Worm (Caenorhabditis elegans) whole organism, young adult: Measurements from ENCODE around the gene uroc-1.
A peak's percentile ranks its signal among the peaks of the same experiment; 100 is the strongest.

ENCODE experiments used
- B0261.1 ChIP-seq: sonication (generic microtip); optimal IDR thresholded peaks from 2 replicates; lab custom pipeline; 2016; ENCODE audit warnings: mild to moderate bottlenecking, missing genetic modification characterization, moderate library complexity, missing compliant biosample characterization
- C06A6.2 ChIP-seq: fragments of 200-800 bp; sonication (Bioruptor generic); conservative IDR thresholded peaks from 2 replicates; pipeline ENCODE4 v1.3.6; 2022; ENCODE audit warnings: missing genetic modification characterization, missing compliant biosample characterization
- F10E7.11 ChIP-seq: sonication (generic microtip); optimal IDR thresholded peaks from 2 replicates; lab custom pipeline; 2017; ENCODE audit warnings: mild to moderate bottlenecking, missing genetic modification characterization, moderate library complexity, missing compliant biosample characterization
- F22D6.2 ChIP-seq: sonication (generic microtip); optimal IDR thresholded peaks from 2 replicates; lab custom pipeline; 2016; ENCODE audit warnings: mild to moderate bottlenecking, missing genetic modification characterization, missing compliant biosample characterization
- K11D2.4 ChIP-seq: fragments of 200-800 bp; sonication (Bioruptor generic); IDR thresholded peaks from 2 replicates; pipeline ENCODE4 v1.3.6; 2022; ENCODE audit warnings: missing genetic modification reagents, missing genetic modification characterization, missing compliant biosample characterization
- T26A5.8 ChIP-seq: sonication (generic microtip); optimal IDR thresholded peaks from 2 replicates; lab custom pipeline; 2016; ENCODE audit warnings: missing genetic modification characterization, missing compliant biosample characterization
- Y53F4B.3 ChIP-seq: fragments of 200-800 bp; sonication (Bioruptor generic); IDR thresholded peaks from 2 replicates; pipeline ENCODE4 v1.3.6; 2022; ENCODE audit warnings: missing genetic modification reagents, missing genetic modification characterization, missing compliant biosample characterization
- Y53G8AR.9 ChIP-seq: fragments of 200-800 bp; sonication (Bioruptor generic); conservative IDR thresholded peaks from 2 replicates; pipeline ENCODE4 v1.3.6; 2022; ENCODE audit warnings: missing genetic modification reagents, missing genetic modification characterization, missing compliant biosample characterization
- Y67H2A.10 ChIP-seq: fragments of 200-800 bp; sonication (Bioruptor generic); conservative IDR thresholded peaks from 2 replicates; pipeline ENCODE4 v1.3.6; 2022; ENCODE audit warnings: missing genetic modification reagents, missing genetic modification characterization, missing compliant biosample characterization
- Y79H2A.3 ChIP-seq: fragments of 200-800 bp; sonication (Bioruptor generic); conservative IDR thresholded peaks from 2 replicates; pipeline ENCODE4 v1.3.6; 2022; ENCODE audit warnings: missing genetic modification reagents, missing genetic modification characterization, missing compliant biosample characterization
- Y95B8A.8 ChIP-seq: fragments of 200-800 bp; sonication (Bioruptor generic); IDR thresholded peaks from 2 replicates; pipeline ENCODE4 v1.3.6; 2022; ENCODE audit warnings: missing genetic modification reagents, missing genetic modification characterization, missing compliant biosample characterization
- ZK185.1 ChIP-seq: sonication (generic microtip); optimal IDR thresholded peaks from 2 replicates; lab custom pipeline; 2016; ENCODE audit warnings: mild to moderate bottlenecking, missing genetic modification characterization, missing compliant biosample characterization; ENCODE audit not compliant: poor library complexity, severe bottlenecking
- akir-1 ChIP-seq: fragments of 200-800 bp; sonication (Bioruptor generic); optimal IDR thresholded peaks from 2 replicates; lab custom pipeline; 2018; ENCODE audit warnings: mild to moderate bottlenecking, missing genetic modification characterization, moderate library complexity, missing compliant biosample characterization
- ama-1 ChIP-seq, 3 experiments: fragments of 150-350 bp in 1 of 3; sonication (generic microtip) in 2 of 3; optimal IDR thresholded peaks; 2 replicates each; lab custom pipeline; 2014 to 2018; ENCODE audit warnings: missing biosample characterization in 2 of 3, missing genetic modification characterization in 2 of 3, missing genetic modification reagents in 2 of 3
- attf-3 ChIP-seq: fragments of 200-800 bp; sonication (Bioruptor generic); conservative IDR thresholded peaks from 2 replicates; pipeline ENCODE4 v1.3.6; 2022; ENCODE audit warnings: missing genetic modification reagents, missing genetic modification characterization, missing compliant biosample characterization
- attf-5 ChIP-seq: fragments of 200-800 bp; sonication (Bioruptor generic); optimal IDR thresholded peaks from 2 replicates; lab custom pipeline; 2018; ENCODE audit warnings: mild to moderate bottlenecking, missing genetic modification characterization, missing compliant biosample characterization
- attf-6 ChIP-seq: fragments of 200-800 bp; sonication (Bioruptor generic); IDR thresholded peaks from 2 replicates; pipeline ENCODE4 v1.3.6; 2022; ENCODE audit warnings: missing genetic modification reagents, missing genetic modification characterization, missing compliant biosample characterization
- cebp-1 ChIP-seq, 2 experiments: fragments of 200-800 bp in 1 of 2; sonication (Bioruptor generic) in 1 of 2; sonication (generic microtip) in 1 of 2; IDR thresholded peaks in 1 of 2; optimal IDR thresholded peaks in 1 of 2; 2 replicates each; pipeline versions ENCODE4 v1.3.6 to Lab custom; 2017 to 2022; ENCODE audit warnings: missing compliant biosample characterization in 2 of 2, missing genetic modification characterization in 2 of 2, mild to moderate bottlenecking in 1 of 2, missing genetic modification reagents in 1 of 2, moderate library complexity in 1 of 2
- ceh-27 ChIP-seq: fragments of 200-800 bp; sonication (Bioruptor generic); optimal IDR thresholded peaks from 2 replicates; lab custom pipeline; 2018; ENCODE audit warnings: mild to moderate bottlenecking, missing genetic modification characterization, moderate library complexity, missing compliant biosample characterization
- ceh-91 ChIP-seq: fragments of 200-800 bp; sonication (Bioruptor generic); IDR thresholded peaks from 2 replicates; pipeline ENCODE4 v1.3.6; 2022; ENCODE audit warnings: missing genetic modification reagents, missing genetic modification characterization, missing compliant biosample characterization
- die-1 ChIP-seq: sonication (generic microtip); optimal IDR thresholded peaks from 2 replicates; lab custom pipeline; 2016; ENCODE audit warnings: missing genotype, mild to moderate bottlenecking, missing genetic modification characterization, missing compliant biosample characterization
- dox-1 ChIP-seq: fragments of 200-800 bp; sonication (Bioruptor generic); IDR thresholded peaks from 2 replicates; pipeline ENCODE4 v1.3.6; 2022; ENCODE audit warnings: missing genetic modification reagents, missing genetic modification characterization, missing compliant biosample characterization
- egl-18 ChIP-seq: fragments of 200-800 bp; sonication (Bioruptor generic); IDR thresholded peaks from 2 replicates; pipeline ENCODE4 v1.3.6; 2022; ENCODE audit warnings: missing genetic modification reagents, missing genetic modification characterization, missing compliant biosample characterization
- ets-4 ChIP-seq: fragments of 200-800 bp; sonication (Bioruptor generic); optimal IDR thresholded peaks from 2 replicates; lab custom pipeline; 2018; ENCODE audit warnings: mild to moderate bottlenecking, missing genetic modification characterization, missing compliant biosample characterization
- fkh-3 ChIP-seq: sonication (generic microtip); optimal IDR thresholded peaks from 2 replicates; lab custom pipeline; 2016; ENCODE audit warnings: mild to moderate bottlenecking, missing genetic modification characterization, missing compliant biosample characterization
- gei-17 ChIP-seq: fragments of 200-800 bp; sonication (Bioruptor generic); optimal IDR thresholded peaks from 2 replicates; lab custom pipeline; 2018; ENCODE audit warnings: mild to moderate bottlenecking, missing genetic modification characterization, missing compliant biosample characterization
- hlh-12 ChIP-seq: sonication (generic microtip); optimal IDR thresholded peaks from 2 replicates; lab custom pipeline; 2016; ENCODE audit warnings: missing genetic modification characterization, missing compliant biosample characterization
- hmg-1.2 ChIP-seq: fragments of 200-800 bp; sonication (Bioruptor generic); IDR thresholded peaks from 2 replicates; pipeline ENCODE4 v1.3.6; 2022; ENCODE audit warnings: missing genetic modification reagents, missing genetic modification characterization, missing compliant biosample characterization
- hmg-20 ChIP-seq: fragments of 200-800 bp; sonication (Bioruptor generic); IDR thresholded peaks from 2 replicates; pipeline ENCODE4 v1.3.6; 2022; ENCODE audit warnings: missing genetic modification reagents, missing genetic modification characterization, missing compliant biosample characterization
- let-607 ChIP-seq, 2 experiments: fragments of 200-800 bp in 1 of 2; sonication (Bioruptor generic) in 1 of 2; sonication (generic microtip) in 1 of 2; optimal IDR thresholded peaks; 2 replicates each; lab custom pipeline; 2016 to 2018; ENCODE audit warnings: mild to moderate bottlenecking in 2 of 2, missing compliant biosample characterization in 2 of 2, missing genetic modification characterization in 2 of 2, moderate library complexity in 2 of 2, missing genotype in 1 of 2
- lin-35 ChIP-seq, 3 experiments: fragments of 150-350 bp in 2 of 3; sonication (generic microtip) in 1 of 3; optimal IDR thresholded peaks; 2 replicates each; lab custom pipeline; 2014 to 2018; ENCODE audit warnings: missing biosample characterization in 3 of 3, missing genetic modification characterization in 3 of 3, missing genetic modification reagents in 3 of 3
- lin-40 ChIP-seq: sonication (generic microtip); optimal IDR thresholded peaks from 2 replicates; lab custom pipeline; 2016; ENCODE audit warnings: missing genetic modification characterization, mild to moderate bottlenecking, missing compliant biosample characterization, missing genotype, missing genetic modification reagents
- lir-1 ChIP-seq: fragments of 200-800 bp; sonication (Bioruptor generic); conservative IDR thresholded peaks from 2 replicates; pipeline ENCODE4 v1.3.6; 2022; ENCODE audit warnings: missing genetic modification reagents, missing genetic modification characterization, missing compliant biosample characterization
- madf-3 ChIP-seq: fragments of 200-800 bp; sonication (Bioruptor generic); IDR thresholded peaks from 2 replicates; pipeline ENCODE4 v1.3.6; 2022; ENCODE audit warnings: missing genetic modification reagents, missing genetic modification characterization, missing compliant biosample characterization
- madf-6 ChIP-seq: fragments of 200-800 bp; sonication (Bioruptor generic); IDR thresholded peaks from 2 replicates; pipeline ENCODE4 v1.3.6; 2022; ENCODE audit warnings: missing genetic modification reagents, missing genetic modification characterization, missing compliant biosample characterization
- mcd-1 ChIP-seq: fragments of 200-800 bp; sonication (Bioruptor generic); IDR thresholded peaks from 2 replicates; pipeline ENCODE4 v1.3.6; 2022; ENCODE audit warnings: missing genetic modification reagents, missing genetic modification characterization, missing compliant biosample characterization
- nhr-80 ChIP-seq: sonication (generic microtip); optimal IDR thresholded peaks from 2 replicates; lab custom pipeline; 2016; ENCODE audit warnings: missing genetic modification characterization, missing compliant biosample characterization
- nhr-90 ChIP-seq: sonication (generic microtip); optimal IDR thresholded peaks from 2 replicates; lab custom pipeline; 2016; ENCODE audit warnings: missing genotype, mild to moderate bottlenecking, missing genetic modification characterization, missing compliant biosample characterization
- pha-4 ChIP-seq: fragments of 150-350 bp; sonication (generic microtip); optimal IDR thresholded peaks from 2 replicates; lab custom pipeline; 2014; ENCODE audit warnings: missing biosample characterization, missing genetic modification reagents, missing genetic modification characterization
- snpc-1.1 ChIP-seq: sonication (generic microtip); optimal IDR thresholded peaks from 2 replicates; lab custom pipeline; 2017; ENCODE audit warnings: missing genetic modification characterization, mild to moderate bottlenecking, missing compliant biosample characterization, antibody characterized with exemption, moderate library complexity, missing genotype, missing genetic modification reagents; ENCODE audit not compliant: insufficient read depth
- tbp1 ChIP-seq: fragments of 200-800 bp; sonication (Bioruptor generic); optimal IDR thresholded peaks from 2 replicates; lab custom pipeline; 2018; ENCODE audit warnings: mild to moderate bottlenecking, missing genetic modification characterization, missing compliant biosample characterization
- unc-130 ChIP-seq: sonication (generic microtip); optimal IDR thresholded peaks from 2 replicates; lab custom pipeline; 2016; ENCODE audit warnings: missing genetic modification reagents, missing genetic modification characterization, missing compliant biosample characterization
- unc-62 ChIP-seq: fragments of 150-350 bp; optimal IDR thresholded peaks from 2 replicates; lab custom pipeline; 2014; ENCODE audit warnings: missing biosample characterization, missing genetic modification reagents, missing genetic modification characterization
- zfh-2 ChIP-seq: fragments of 200-800 bp; sonication (Bioruptor generic); conservative IDR thresholded peaks from 2 replicates; pipeline ENCODE4 v1.3.6; 2022; ENCODE audit warnings: missing genetic modification reagents, missing genetic modification characterization, missing compliant biosample characterization
- ztf-26 ChIP-seq: sonication (generic microtip); optimal IDR thresholded peaks from 2 replicates; lab custom pipeline; 2017; ENCODE audit warnings: missing genetic modification characterization, missing compliant biosample characterization
- ztf-3 ChIP-seq: fragments of 200-800 bp; sonication (Bioruptor generic); optimal IDR thresholded peaks from 2 replicates; lab custom pipeline; 2018; ENCODE audit warnings: mild to moderate bottlenecking, missing genetic modification characterization, missing compliant biosample characterization

Gene uroc-1

ce11 chrIV:16491411-16492036 is 51.0 kb downstream of the uroc-1 start (continued):
- TF ChIP-seq attf-5 (peak; percentile 67), lin-40 (tag; lab: Kevin White, UChicago) (peak; percentile 72), K11D2.4 (0 out of 2 replicates have a peak, but pooled peaks have one; percentile 43), Y95B8A.8 (GFP tag; lab: Robert Waterston, UW) (no peak), hlh-12 (tag; lab: Kevin White, UChicago) (no peak), attf-6 (no peak), ceh-91 (no peak), Y79H2A.3 (GFP tag; lab: Robert Waterston, UW) (no peak), die-1 (tag; lab: Kevin White, UChicago) (peak; percentile 20), B0261.1 (tag; lab: Kevin White, UChicago) (no peak), ztf-26 (tag; lab: Kevin White, UChicago) (peak; percentile 64), gei-17 (GFP tag; lab: Kevin White, UChicago) (peak; percentile 40), let-607 (tag; optimal IDR thresholded peaks at IDR 0.05; lab: Kevin White, UChicago) (peak in 1 of 2 experiments; percentile 22), unc-62 (GFP tag; lab: Kevin White, UChicago) (no peak), madf-6 (GFP tag; lab: Robert Waterston, UW) (no peak), hmg-1.2 (GFP tag; lab: Robert Waterston, UW) (peak; percentile 79), nhr-80 (tag; lab: Kevin White, UChicago) (peak; percentile 51), lir-1 (GFP tag; lab: Robert Waterston, UW) (peak; percentile 76; the same call in 1 of the 2 replicates), cebp-1 (GFP tag; IDR thresholded peaks at IDR 0.05; lab: Robert Waterston, UW) (peak; percentile 94), cebp-1 (tag; optimal IDR thresholded peaks at IDR 0.05; lab: Kevin White, UChicago) (peak; percentile 98), ama-1 (optimal IDR thresholded peaks at IDR 0.05; lab: Kevin White, UChicago) (no peak), ama-1 (GFP tag; optimal IDR thresholded peaks at IDR 0.05; lab: Kevin White, UChicago) (peak in 1 of 2 experiments; percentile 4), unc-130 (no peak), pha-4 (tag; lab: Kevin White, UChicago) (no peak), dox-1 (GFP tag; lab: Robert Waterston, UW) (peak; percentile 39; the same call in 1 of the 2 replicates), T26A5.8 (tag; lab: Kevin White, UChicago) (no peak), ZK185.1 (tag; lab: Kevin White, UChicago) (peak; percentile 55), zfh-2 (GFP tag; lab: Robert Waterston, UW) (peak; percentile 49), Y67H2A.10 (no peak), fkh-3 (tag; lab: Kevin White, UChicago) (no peak), attf-3 (GFP tag; lab: Robert Waterston, UW) (no peak), Y53G8AR.9 (GFP tag; lab: Robert Waterston, UW) (0 out of 2 replicates have a peak, but pooled peaks have one; percentile 26), akir-1 (no peak), F22D6.2 (tag; lab: Kevin White, UChicago) (no peak), C06A6.2 (GFP tag; lab: Robert Waterston, UW) (no peak), tbp1 (peak; percentile 37), Y53F4B.3 (GFP tag; lab: Robert Waterston, UW) (no peak), madf-3 (GFP tag; lab: Robert Waterston, UW) (no peak), hmg-20 (no peak), snpc-1.1 (tag; lab: Kevin White, UChicago) (no peak), F10E7.11 (tag; lab: Kevin White, UChicago) (no peak), ztf-3 (GFP tag; lab: Kevin White, UChicago) (peak; percentile 78), nhr-90 (tag; lab: Kevin White, UChicago) (peak; percentile 8), ceh-27 (GFP tag; lab: Kevin White, UChicago) (peak; percentile 51), lin-35 (GFP tag; optimal IDR thresholded peaks at IDR 0.05; lab: Kevin White, UChicago) (peak in 1 of 3 experiments; percentile 64), mcd-1 (GFP tag; lab: Robert Waterston, UW) (no peak; the same call in 1 of the 2 replicates), egl-18 (no peak), ets-4 (GFP tag; lab: Kevin White, UChicago) (no peak)
